Worm (Caenorhabditis elegans): ENCODE results near the gene F38A1.15.

F38A1.15 gene

DNA sequence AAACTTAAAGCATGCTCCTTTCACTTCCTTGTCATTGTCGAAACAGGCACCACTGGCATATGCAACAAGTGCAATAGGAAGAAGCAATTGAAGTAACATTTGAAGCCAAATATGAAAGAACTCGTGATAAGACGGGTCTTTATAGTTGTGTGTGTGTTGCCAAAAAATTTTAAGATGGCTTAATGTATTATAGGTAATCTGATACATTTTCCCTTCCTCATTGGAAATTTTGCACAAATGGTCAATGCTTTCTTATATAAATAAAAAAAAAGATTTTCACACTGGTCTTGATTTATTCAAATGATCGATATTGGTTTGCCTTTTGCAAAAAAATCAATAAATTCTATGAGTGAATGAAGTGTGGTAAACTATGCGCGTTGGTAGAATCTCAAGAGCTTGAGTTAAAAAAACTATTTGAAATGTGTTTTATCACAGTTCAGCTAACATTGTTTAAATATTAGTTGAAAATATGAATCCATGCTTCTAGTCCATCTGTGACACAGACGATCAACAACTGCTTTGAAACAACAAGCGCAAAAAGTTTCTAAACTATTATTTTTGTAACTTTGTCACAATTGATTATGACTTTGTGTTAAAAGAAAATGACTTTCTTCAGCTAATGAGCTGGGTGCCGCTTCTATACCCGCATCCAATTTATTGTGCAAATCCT lies 8.2 kb upstream of the F38A1.15 start, which contains the start of the genes clec-166 and F38A1.6:
Gene clec-166 (minus strand): TSS at position 101 of the 670 bp plus-strand sequence.
Gene F38A1.6 (plus strand): TSS at position 620 of the 670 bp plus-strand sequence.
- no peak for TF ChIP-seq tra-4 (tag; optimal IDR thresholded peaks at IDR 0.05)
- TF ChIP-seq B0310.2 (tag; optimal IDR thresholded peaks at IDR 0.05): no peak
- TF ChIP-seq aly-1 (tag; optimal IDR thresholded peaks at IDR 0.05): no peak
- no peak for TF ChIP-seq tbx-37 (GFP tag; conservative IDR thresholded peaks at IDR 0.05)
- TF ChIP-seq ets-7 (tag; optimal IDR thresholded peaks at IDR 0.05): no peak
- no peak for TF ChIP-seq sea-1 (GFP tag; conservative IDR thresholded peaks at IDR 0.05)
- TF ChIP-seq pes-1 (GFP tag; IDR thresholded peaks at IDR 0.05): no peak
- no peak for TF ChIP-seq ceh-36 (tag; optimal IDR thresholded peaks at IDR 0.05)
- no peak for TF ChIP-seq F13C5.2 (tag; optimal IDR thresholded peaks at IDR 0.05)
- no peak for TF ChIP-seq ama-1 (optimal IDR thresholded peaks at IDR 0.05)
- no peak for TF ChIP-seq scrt-1 (GFP tag; IDR thresholded peaks at IDR 0.05)
- no peak for TF ChIP-seq hmg-4 (GFP tag; optimal IDR thresholded peaks at IDR 0.05)
- no peak for TF ChIP-seq ceh-13 (GFP tag; optimal IDR thresholded peaks at IDR 0.05)
- TF ChIP-seq flt-1 (GFP tag; IDR thresholded peaks at IDR 0.05): no peak
- TF ChIP-seq tbx-11 (GFP tag; IDR thresholded peaks at IDR 0.05): no peak
- no peak for TF ChIP-seq hmbx-1 (tag; optimal IDR thresholded peaks at IDR 0.05)
- no peak for TF ChIP-seq hnd-1 (tag; optimal IDR thresholded peaks at IDR 0.05)

DNA sequence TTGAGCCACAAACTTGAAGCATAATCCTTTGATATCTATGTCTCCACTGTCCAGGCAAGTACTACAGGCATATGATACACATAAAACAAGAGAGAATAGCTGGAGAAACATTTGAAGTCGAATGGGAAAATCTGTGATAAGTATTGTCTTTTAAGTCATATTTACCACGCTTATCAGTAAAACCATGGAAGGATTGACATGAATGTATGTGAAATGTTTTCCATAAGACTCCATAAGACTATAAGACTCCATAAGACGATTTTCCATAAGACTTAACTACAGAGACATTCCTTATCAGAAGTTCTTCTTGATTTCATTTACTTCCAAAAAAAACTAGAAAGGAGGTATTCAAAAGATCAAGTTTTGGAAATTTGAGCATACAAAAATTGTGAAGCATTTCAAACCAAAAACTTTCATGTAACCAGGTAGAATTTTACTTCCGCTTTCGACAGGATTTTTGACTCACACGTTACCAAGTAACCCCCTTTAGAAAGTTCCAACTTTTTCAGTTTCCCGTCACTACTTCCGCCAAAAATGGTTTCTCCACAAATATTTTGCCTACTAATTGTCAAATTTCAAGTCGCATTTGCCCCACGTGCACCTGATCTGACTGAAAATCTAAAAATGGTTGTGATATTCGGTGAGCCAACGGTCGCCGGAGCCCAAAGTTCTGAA lies 3.7 kb upstream of the F38A1.15 start, which contains the start of the genes clec-165 and F38A1.11:
Gene clec-165 (minus strand): TSS at position 125 of the 675 bp plus-strand sequence.
Gene F38A1.11 (plus strand): TSS at position 625 of the 675 bp plus-strand sequence.
- TF ChIP-seq tbx-37 (GFP tag; conservative IDR thresholded peaks at IDR 0.05) (no peak), aly-1 (tag; optimal IDR thresholded peaks at IDR 0.05) (no peak), ama-1 (optimal IDR thresholded peaks at IDR 0.05) (no peak), tra-4 (tag; optimal IDR thresholded peaks at IDR 0.05) (no peak), pes-1 (GFP tag; IDR thresholded peaks at IDR 0.05) (no peak), ets-7 (tag; optimal IDR thresholded peaks at IDR 0.05) (no peak), F13C5.2 (tag; optimal IDR thresholded peaks at IDR 0.05) (no peak), hnd-1 (tag; optimal IDR thresholded peaks at IDR 0.05) (no peak), B0310.2 (tag; optimal IDR thresholded peaks at IDR 0.05) (no peak), ceh-36 (tag; optimal IDR thresholded peaks at IDR 0.05) (no peak), hmg-4 (GFP tag; optimal IDR thresholded peaks at IDR 0.05) (no peak)

DNA sequence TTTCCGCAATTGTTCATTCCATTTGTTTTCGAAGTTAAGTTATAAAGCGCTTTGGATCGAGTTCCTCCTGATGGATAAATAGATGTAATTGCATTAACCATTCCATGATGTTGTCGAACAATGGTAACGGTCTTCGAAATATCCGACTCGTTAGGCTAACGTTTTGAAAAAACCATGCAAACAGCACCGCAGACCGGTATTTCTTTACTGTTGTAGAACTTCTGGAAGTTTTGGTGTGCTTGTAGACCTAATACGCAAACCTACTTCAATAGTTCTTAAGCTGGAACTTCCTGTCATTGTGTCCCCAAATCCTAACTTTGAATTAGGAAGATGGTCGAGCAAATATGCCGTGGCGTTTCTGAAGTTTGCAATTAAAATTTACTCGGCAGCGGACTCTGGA lies 2.0 kb upstream of the F38A1.15 start, which contains the start of gene F38A1.9:
Gene F38A1.9 (minus strand): TSS at position 101 of the 400 bp plus-strand sequence.
- no peak for TF ChIP-seq hmg-4 (GFP tag; optimal IDR thresholded peaks at IDR 0.05)
- TF ChIP-seq ceh-13 (GFP tag; optimal IDR thresholded peaks at IDR 0.05): no peak
- TF ChIP-seq scrt-1 (GFP tag; IDR thresholded peaks at IDR 0.05): no peak
- TF ChIP-seq ceh-36 (tag; optimal IDR thresholded peaks at IDR 0.05): no peak
- TF ChIP-seq sea-1 (GFP tag; conservative IDR thresholded peaks at IDR 0.05): no peak
- TF ChIP-seq pes-1 (GFP tag; IDR thresholded peaks at IDR 0.05): no peak
- no peak for TF ChIP-seq tbx-37 (GFP tag; conservative IDR thresholded peaks at IDR 0.05)

DNA sequence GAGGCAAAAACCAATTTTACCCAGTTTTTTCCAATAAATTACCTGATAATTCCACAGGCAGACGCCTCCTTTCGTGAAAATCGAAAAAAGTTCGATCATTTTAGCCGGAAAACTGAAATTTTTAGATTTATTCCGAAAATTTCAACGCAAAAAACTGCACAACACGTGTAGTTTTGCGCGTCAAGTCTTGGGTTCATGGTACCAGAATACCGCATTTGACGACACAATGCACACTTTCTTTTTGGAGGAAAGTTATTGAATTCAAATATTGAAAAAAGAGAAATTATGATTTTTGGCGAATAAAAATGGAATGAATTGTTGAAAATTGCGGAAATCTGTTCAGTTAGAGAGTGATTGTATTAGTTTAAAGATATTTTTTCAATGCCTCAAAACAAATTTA lies 3.5 kb downstream of the F38A1.15 start, which contains the start of gene F38A1.8:
Gene F38A1.8 (minus strand): TSS at position 167 of the 400 bp plus-strand sequence.
- TF ChIP-seq ets-7 (tag; optimal IDR thresholded peaks at IDR 0.05) (no peak), hmbx-1 (tag; optimal IDR thresholded peaks at IDR 0.05) (no peak), ama-1 (optimal IDR thresholded peaks at IDR 0.05) (no peak), aly-1 (tag; optimal IDR thresholded peaks at IDR 0.05) (no peak), scrt-1 (GFP tag; IDR thresholded peaks at IDR 0.05) (no peak), hmg-4 (GFP tag; optimal IDR thresholded peaks at IDR 0.05) (no peak), hnd-1 (tag; optimal IDR thresholded peaks at IDR 0.05) (no peak), tbx-11 (GFP tag; IDR thresholded peaks at IDR 0.05) (no peak), tra-4 (tag; optimal IDR thresholded peaks at IDR 0.05) (no peak), F13C5.2 (tag; optimal IDR thresholded peaks at IDR 0.05) (no peak), flt-1 (GFP tag; IDR thresholded peaks at IDR 0.05) (no peak), B0310.2 (tag; optimal IDR thresholded peaks at IDR 0.05) (no peak), tbx-37 (GFP tag; conservative IDR thresholded peaks at IDR 0.05) (no peak), ceh-36 (tag; optimal IDR thresholded peaks at IDR 0.05) (no peak), ceh-13 (GFP tag; optimal IDR thresholded peaks at IDR 0.05) (no peak), sea-1 (GFP tag; conservative IDR thresholded peaks at IDR 0.05) (no peak), pes-1 (GFP tag; IDR thresholded peaks at IDR 0.05) (no peak)

DNA sequence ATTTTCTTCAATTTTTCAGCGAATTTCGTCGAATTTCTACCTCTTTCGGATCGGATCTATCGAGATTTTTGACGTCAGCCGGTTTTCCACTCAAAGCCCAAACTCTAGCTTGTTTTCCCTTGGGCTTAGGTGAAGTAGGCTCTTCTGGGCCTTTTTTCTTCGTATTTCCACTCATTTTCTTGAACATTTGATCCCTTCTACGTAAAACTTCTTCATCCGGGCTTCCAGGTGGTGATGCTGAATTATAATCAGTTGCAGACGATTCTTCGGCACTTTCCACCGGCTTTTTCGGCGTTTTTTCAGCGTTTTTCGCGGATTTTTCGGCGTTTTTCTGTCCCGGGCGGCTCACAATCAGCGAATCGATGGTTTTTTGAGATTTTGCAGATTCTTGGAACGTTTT lies 5.0 kb downstream of the F38A1.15 start:
- TF ChIP-seq B0310.2 (tag; optimal IDR thresholded peaks at IDR 0.05) (no peak), tra-4 (tag; optimal IDR thresholded peaks at IDR 0.05) (no peak), sea-1 (GFP tag; conservative IDR thresholded peaks at IDR 0.05) (no peak), F13C5.2 (tag; optimal IDR thresholded peaks at IDR 0.05) (no peak), hmbx-1 (tag; optimal IDR thresholded peaks at IDR 0.05) (no peak), tbx-37 (GFP tag; conservative IDR thresholded peaks at IDR 0.05) (no peak), flt-1 (GFP tag; IDR thresholded peaks at IDR 0.05) (no peak), scrt-1 (GFP tag; IDR thresholded peaks at IDR 0.05) (no peak), ceh-13 (GFP tag; optimal IDR thresholded peaks at IDR 0.05) (no peak), ets-7 (tag; optimal IDR thresholded peaks at IDR 0.05) (no peak), hnd-1 (tag; optimal IDR thresholded peaks at IDR 0.05) (no peak), tbx-11 (GFP tag; IDR thresholded peaks at IDR 0.05) (no peak), ceh-36 (tag; optimal IDR thresholded peaks at IDR 0.05) (no peak), ama-1 (optimal IDR thresholded peaks at IDR 0.05) (no peak), hmg-4 (GFP tag; optimal IDR thresholded peaks at IDR 0.05) (no peak), pes-1 (GFP tag; IDR thresholded peaks at IDR 0.05) (no peak), aly-1 (tag; optimal IDR thresholded peaks at IDR 0.05) (no peak)

DNA sequence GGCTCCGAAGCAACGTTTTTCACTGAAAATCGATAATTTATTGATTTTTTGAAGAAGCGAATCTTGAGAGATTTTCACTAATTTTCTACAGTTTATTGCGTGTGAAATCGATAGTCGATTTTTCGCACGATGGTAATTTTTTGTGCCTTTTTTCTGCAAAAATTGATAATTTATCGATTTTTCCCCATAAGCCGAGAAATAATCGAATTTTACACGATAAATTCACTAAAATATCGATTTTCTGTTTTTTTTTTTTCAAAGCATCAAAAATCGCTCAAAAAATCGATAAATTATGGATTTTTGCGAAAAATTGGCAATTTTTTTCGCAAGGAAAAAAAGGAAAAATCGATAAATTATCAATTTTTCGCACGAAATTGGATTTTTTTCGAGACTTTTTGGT lies 7.4 kb downstream of the F38A1.15 start:
- TF ChIP-seq hnd-1 (tag; optimal IDR thresholded peaks at IDR 0.05): no peak
- no peak for TF ChIP-seq ceh-13 (GFP tag; optimal IDR thresholded peaks at IDR 0.05)
- no peak for TF ChIP-seq flt-1 (GFP tag; IDR thresholded peaks at IDR 0.05)
- TF ChIP-seq tbx-11 (GFP tag; IDR thresholded peaks at IDR 0.05): no peak
- no peak for TF ChIP-seq tra-4 (tag; optimal IDR thresholded peaks at IDR 0.05)
- TF ChIP-seq B0310.2 (tag; optimal IDR thresholded peaks at IDR 0.05): no peak
